Worm (Caenorhabditis elegans): ENCODE results near the gene Y51A2D.8.

Y51A2D.8 gene

DNA sequence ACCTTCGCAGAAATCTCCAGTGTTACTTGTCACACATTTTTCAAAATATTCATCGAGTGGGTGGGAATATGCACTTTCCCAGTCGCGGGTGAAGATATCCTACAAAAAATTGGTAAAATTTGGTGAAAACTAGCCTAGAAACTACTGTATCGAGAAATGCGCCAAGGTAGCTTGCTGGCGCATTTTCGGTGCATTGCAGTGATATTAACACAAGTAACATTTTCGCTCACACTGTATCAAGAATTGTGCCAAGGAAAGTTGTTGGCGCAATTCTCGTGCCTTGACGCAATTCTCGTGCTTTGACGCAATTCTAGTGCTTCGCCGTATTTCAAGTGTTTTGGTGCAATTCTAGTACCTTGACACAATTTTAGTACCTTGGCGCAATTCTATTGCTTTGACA lies 19.5 kb upstream of the Y51A2D.8 start (continued):
- TF ChIP-seq daf-19 (GFP tag; conservative IDR thresholded peaks at IDR 0.05) (no peak), lin-38 (GFP tag; IDR thresholded peaks at IDR 0.05) (peak; percentile 51), ceh-44 (GFP tag; IDR thresholded peaks at IDR 0.05) (no peak), ctbp-1 (GFP tag; IDR thresholded peaks at IDR 0.05) (0 out of 2 replicates have a peak, but pooled peaks have one; percentile 47), madf-5 (GFP tag; IDR thresholded peaks at IDR 0.05) (no peak), gei-8 (GFP tag; optimal IDR thresholded peaks at IDR 0.05) (peak; percentile 61), tag-97 (GFP tag; IDR thresholded peaks at IDR 0.05) (no peak), F37D6.2 (tag; optimal IDR thresholded peaks at IDR 0.05) (no peak), nhr-111 (GFP tag; optimal IDR thresholded peaks at IDR 0.05) (peak; percentile 11), mep-1 (tag; optimal IDR thresholded peaks at IDR 0.05) (peak; percentile 49), pqm-1 (tag; optimal IDR thresholded peaks at IDR 0.05) (no peak), tra-1 (GFP tag; IDR thresholded peaks at IDR 0.05) (peak; percentile 48; the same call in 1 of the 2 replicates), nhr-25 (tag; optimal IDR thresholded peaks at IDR 0.05; ENCODE audit: borderline replicate concordance, insufficient read depth) (peak; percentile 82), zfp-3 (GFP tag; conservative IDR thresholded peaks at IDR 0.05) (no peak; the same call in 1 of the 2 replicates), lin-13 (GFP tag; optimal IDR thresholded peaks at IDR 0.05) (peak; percentile 79), spr-3 (GFP tag; optimal IDR thresholded peaks at IDR 0.05) (peak; percentile 23), aha-1 (tag) (peak; percentile 89), F26F4.8 (GFP tag; conservative IDR thresholded peaks at IDR 0.05) (0 out of 2 replicates have a peak, but pooled peaks have one; percentile 5)

DNA sequence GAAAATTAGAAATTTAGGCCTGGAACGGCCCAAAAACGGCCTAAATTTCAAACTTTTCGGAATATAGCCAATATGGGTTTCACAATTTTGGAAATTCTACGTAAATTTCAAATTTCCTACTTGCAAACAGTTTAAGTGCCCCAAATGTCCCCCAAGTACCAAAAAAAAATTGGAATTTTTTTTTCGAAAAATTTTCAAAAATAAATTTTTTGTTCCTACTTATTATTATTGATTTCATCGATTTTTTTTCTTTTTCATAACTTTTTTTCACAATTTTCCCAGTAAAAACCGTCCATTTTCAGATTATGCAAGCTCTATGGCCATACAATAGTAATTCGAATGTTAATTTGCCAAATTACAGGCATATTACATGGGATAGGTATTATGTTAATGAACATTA lies 17.9 kb upstream of the Y51A2D.8 start, which contains the start of gene Y51A2D.21:
Gene Y51A2D.21, plus strand, starts transcription at position 301 of the 400 bp plus-strand sequence.
- TF ChIP-seq T26A8.4 (GFP tag; IDR thresholded peaks at IDR 0.05) (no peak), ceh-28 (tag; optimal IDR thresholded peaks at IDR 0.05) (no peak), F26F4.8 (GFP tag; conservative IDR thresholded peaks at IDR 0.05) (no peak), duxl-1 (tag; optimal IDR thresholded peaks at IDR 0.05; ENCODE audit: poor library complexity) (no peak), jun-1 (tag; optimal IDR thresholded peaks at IDR 0.05) (no peak)

DNA sequence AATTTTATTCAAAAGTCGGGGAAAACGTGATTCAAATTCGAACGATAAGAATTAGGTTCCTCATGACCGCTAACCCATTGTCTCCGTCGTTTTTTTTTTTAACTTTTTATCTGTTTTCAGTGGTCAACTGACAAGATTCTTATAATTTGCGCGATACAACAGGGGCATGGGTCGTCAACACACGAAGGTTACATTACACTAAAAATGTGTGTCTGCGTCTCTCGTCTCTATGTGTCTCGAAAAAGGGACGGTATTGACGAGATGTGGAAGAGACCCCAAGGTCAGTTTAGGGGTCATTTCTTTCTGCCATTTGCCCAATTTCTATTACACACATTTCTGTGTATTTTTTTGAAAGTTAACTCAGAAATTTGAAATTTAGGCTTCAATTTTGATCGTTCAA lies 15.8 kb upstream of the Y51A2D.8 start:
- TF ChIP-seq dve-1 (tag; optimal IDR thresholded peaks at IDR 0.05; ENCODE audit: insufficient read depth) (peak; percentile 29), dmd-6 (GFP tag; IDR thresholded peaks at IDR 0.05) (no peak), nhr-25 (tag; optimal IDR thresholded peaks at IDR 0.05; ENCODE audit: borderline replicate concordance, insufficient read depth) (peak; percentile 54), unc-62 (GFP tag; optimal IDR thresholded peaks at IDR 0.05 in 1 of 2) (peak in 1 of 2 experiments; percentile 3), unc-62 (tag; optimal IDR thresholded peaks at IDR 0.05) (no peak), nhr-28 (tag; optimal IDR thresholded peaks at IDR 0.05) (peak; percentile 36), ztf-7 (tag; optimal IDR thresholded peaks at IDR 0.05) (no peak), mdl-1 (tag; optimal IDR thresholded peaks at IDR 0.05) (peak in 1 of 2 experiments; percentile 4), mep-1 (tag; optimal IDR thresholded peaks at IDR 0.05) (peak; percentile 46), hlh-30 (tag; optimal IDR thresholded peaks at IDR 0.05; ENCODE audit: insufficient read depth) (peak; percentile 82), lsy-2 (tag; optimal IDR thresholded peaks at IDR 0.05) (peak in 1 of 2 experiments; percentile 9), snpc-1.2 (GFP tag; IDR thresholded peaks at IDR 0.05) (no peak)

DNA sequence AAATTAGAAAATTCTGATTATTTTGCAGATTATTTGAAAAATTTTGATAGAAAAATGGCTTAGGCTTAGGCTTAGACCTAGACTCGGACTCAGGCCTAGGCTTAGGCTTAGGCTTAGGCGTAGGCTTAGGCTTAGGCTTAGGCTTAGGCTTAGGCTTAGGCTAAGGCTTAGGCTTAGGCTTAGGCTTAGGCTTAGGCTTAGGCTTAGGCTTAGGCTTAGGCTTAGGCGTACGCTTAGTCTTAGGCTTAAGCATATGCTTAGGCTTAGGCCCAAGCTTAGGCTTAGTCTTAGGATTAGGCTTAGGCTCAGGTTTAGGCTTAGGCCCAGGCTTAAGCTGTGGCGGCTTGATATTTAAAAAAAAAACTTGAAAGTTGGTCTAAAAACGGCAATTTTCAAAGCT lies 12.7 kb upstream of the Y51A2D.8 start:
- peak; percentile 51; the same call in 1 of the 2 replicates for TF ChIP-seq Y48G9A.11 (GFP tag; IDR thresholded peaks at IDR 0.05)

DNA sequence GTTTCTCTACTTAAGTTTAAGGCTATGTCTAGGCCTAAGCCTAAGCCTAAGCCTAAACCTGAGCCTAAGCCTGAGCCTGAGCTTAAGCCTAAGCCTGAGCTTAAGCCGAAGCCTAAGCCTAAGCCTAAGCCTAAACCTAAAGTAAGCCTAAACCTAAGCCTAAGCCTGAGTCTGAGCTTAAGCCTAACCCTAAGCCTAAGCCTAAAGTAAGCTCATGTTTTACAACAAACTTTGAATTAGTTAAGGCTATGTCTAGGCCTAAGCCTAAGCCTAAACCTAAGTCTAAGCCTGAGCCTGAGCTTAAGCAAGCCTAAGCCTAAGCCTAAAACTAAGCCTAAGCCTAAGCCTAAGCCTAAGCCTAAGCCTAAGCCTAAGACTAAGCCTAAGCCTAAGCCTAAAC lies 12.0 kb upstream of the Y51A2D.8 start:
- TF ChIP-seq ceh-44 (GFP tag; IDR thresholded peaks at IDR 0.05) (no peak), duxl-1 (tag; optimal IDR thresholded peaks at IDR 0.05; ENCODE audit: poor library complexity) (no peak), lir-3 (tag; optimal IDR thresholded peaks at IDR 0.05) (no peak), F44E2.7 (GFP tag; IDR thresholded peaks at IDR 0.05) (no peak), nhr-10 (tag; optimal IDR thresholded peaks at IDR 0.05) (no peak), vab-7 (GFP tag; IDR thresholded peaks at IDR 0.05) (no peak), ceh-20 (GFP tag; IDR thresholded peaks at IDR 0.05) (no peak), nhr-76 (tag; optimal IDR thresholded peaks at IDR 0.05) (no peak), F49E8.2 (tag; optimal IDR thresholded peaks at IDR 0.05; ENCODE audit: borderline replicate concordance) (no peak), nhr-11 (tag; optimal IDR thresholded peaks at IDR 0.05) (no peak), aha-1 (tag) (no peak), dmd-6 (GFP tag; IDR thresholded peaks at IDR 0.05) (no peak), rbr-2 (tag; optimal IDR thresholded peaks at IDR 0.05) (no peak)
